Fruit fly (Drosophila melanogaster): Measurements from ENCODE around the gene Pfrx.

The Pfrx gene

dm6 chrX:19496808-19497259, 1.5 kb downstream of the Pfrx start (continued):
- TF ChIP-seq wek (GFP tag; optimal IDR thresholded peaks at IDR 0.05) = no peak
- TF ChIP-seq sc (optimal IDR thresholded peaks at IDR 0.05) = no peak
- no peak for TF ChIP-seq sc (GFP tag; optimal IDR thresholded peaks at IDR 0.05)
- TF ChIP-seq CG15479 (GFP tag; optimal IDR thresholded peaks at IDR 0.05) = no peak
- TF ChIP-seq row (GFP tag; IDR thresholded peaks at IDR 0.05) = peak; percentile 50; the same call in 2 of the 3 replicates
- TF ChIP-seq amos (GFP tag; IDR thresholded peaks at IDR 0.05; ENCODE audit: partially characterized antibody) = peak; percentile 78; the same call in 1 of the 2 replicates
- TF ChIP-seq Dref (GFP tag; IDR thresholded peaks at IDR 0.05) = peak; percentile 50
- TF ChIP-seq CG9437 (GFP tag; optimal IDR thresholded peaks at IDR 0.05) = no peak
- TF ChIP-seq bigmax (GFP tag; optimal IDR thresholded peaks at IDR 0.05) = no peak
- no peak for TF ChIP-seq kay (GFP tag; optimal IDR thresholded peaks at IDR 0.05)
- no peak for TF ChIP-seq CG13775 (GFP tag; optimal IDR thresholded peaks at IDR 0.05)
- TF ChIP-seq Elba2 (GFP tag; optimal IDR thresholded peaks at IDR 0.05) = no peak
- no peak for TF ChIP-seq so (GFP tag; IDR thresholded peaks at IDR 0.05)
- TF ChIP-seq CG15011 (GFP tag; optimal IDR thresholded peaks at IDR 0.05) = no peak
- TF ChIP-seq CG10274 (GFP tag; optimal IDR thresholded peaks at IDR 0.05) = no peak
- peak; percentile 8 for TF ChIP-seq CG15269 (tag; optimal IDR thresholded peaks at IDR 0.05)
- TF ChIP-seq Nf-YC (tag; optimal IDR thresholded peaks at IDR 0.05) = peak; percentile 2
- TF ChIP-seq ERR (GFP tag; optimal IDR thresholded peaks at IDR 0.05) = peak; percentile 1
- no peak for TF ChIP-seq lola (GFP tag; optimal IDR thresholded peaks at IDR 0.05)
- TF ChIP-seq Aef1 (GFP tag; IDR thresholded peaks at IDR 0.05) = peak; percentile 82
- peak; percentile 80 for TF ChIP-seq psq (GFP tag; optimal IDR thresholded peaks at IDR 0.05)
- peak; percentile 12 for TF ChIP-seq Dad (GFP tag; optimal IDR thresholded peaks at IDR 0.05)
- peak; percentile 48; the same call in 1 of the 3 replicates for TF ChIP-seq CG11456 (GFP tag; IDR thresholded peaks at IDR 0.05)
- no peak for TF ChIP-seq bowl (GFP tag; IDR thresholded peaks at IDR 0.05)
- no peak for TF ChIP-seq Doc2 (GFP tag; IDR thresholded peaks at IDR 0.05)
- peak; percentile 67 for TF ChIP-seq inv (GFP tag; IDR thresholded peaks at IDR 0.05; ENCODE audit: partially characterized antibody)
- no peak for TF ChIP-seq jigr1 (GFP tag; IDR thresholded peaks at IDR 0.05)
- no peak for TF ChIP-seq CG9817 (tag; optimal IDR thresholded peaks at IDR 0.05)
- no peak for TF ChIP-seq CG12104 (GFP tag; optimal IDR thresholded peaks at IDR 0.05)
- TF ChIP-seq NFAT (GFP tag; IDR thresholded peaks at IDR 0.05) = peak; percentile 56
- peak; percentile 26 for TF ChIP-seq HmgD (GFP tag; optimal IDR thresholded peaks at IDR 0.05)
- peak; percentile 50; the same call in 2 of the 3 replicates for TF ChIP-seq mld (GFP tag; IDR thresholded peaks at IDR 0.05; ENCODE audit: partially characterized antibody)
- peak; percentile 8 for TF ChIP-seq nom (GFP tag; optimal IDR thresholded peaks at IDR 0.05)
- peak; percentile 75 for TF ChIP-seq zf30C (GFP tag; optimal IDR thresholded peaks at IDR 0.05)
- TF ChIP-seq dati (GFP tag; IDR thresholded peaks at IDR 0.05) = no peak
- TF ChIP-seq CG15696 (tag; optimal IDR thresholded peaks at IDR 0.05) = no peak
- no peak for TF ChIP-seq Ravus (GFP tag; IDR thresholded peaks at IDR 0.05)
- no peak for TF ChIP-seq Six4 (GFP tag; optimal IDR thresholded peaks at IDR 0.05)
- no peak for TF ChIP-seq lov (optimal IDR thresholded peaks at IDR 0.05)
- TF ChIP-seq lov (GFP tag; IDR thresholded peaks at IDR 0.05) = 0 out of 3 replicates have a peak, but pooled peaks have one; percentile 34
- TF ChIP-seq ttk (GFP tag; IDR thresholded peaks at IDR 0.05) = no peak
- TF ChIP-seq nerfin-1 (tag; optimal IDR thresholded peaks at IDR 0.05) = peak; percentile 5
- no peak for TF ChIP-seq E2f1 (GFP tag; IDR thresholded peaks at IDR 0.05)
- TF ChIP-seq sob (GFP tag; IDR thresholded peaks at IDR 0.05) = peak; percentile 55
- TF ChIP-seq CG32767 (GFP tag; IDR thresholded peaks at IDR 0.05) = peak; percentile 27; the same call in 1 of the 2 replicates
- TF ChIP-seq CG18599 (GFP tag; optimal IDR thresholded peaks at IDR 0.05) = no peak
- no peak for TF ChIP-seq fd64A (GFP tag; optimal IDR thresholded peaks at IDR 0.05)
- TF ChIP-seq Trl (optimal IDR thresholded peaks at IDR 0.05) = peak; percentile 59 to 84
- no peak for TF ChIP-seq Trl (GFP tag; optimal IDR thresholded peaks at IDR 0.05)
- TF ChIP-seq CG3281 (GFP tag; optimal IDR thresholded peaks at IDR 0.05) = no peak
- TF ChIP-seq CG3163 (GFP tag; optimal IDR thresholded peaks at IDR 0.05) = peak; percentile 37
- TF ChIP-seq Xbp1 (GFP tag; optimal IDR thresholded peaks at IDR 0.05) = no peak
